Worm (Caenorhabditis elegans) whole organism, early embryonic: Measurements from ENCODE around the gene npr-41.

ENCODE experiments used
- B0310.2 ChIP-seq: sonication (generic microtip); optimal IDR thresholded peaks from 2 replicates; lab custom pipeline; 2016; ENCODE audit warnings: mild to moderate bottlenecking, missing genetic modification characterization, missing compliant biosample characterization
- F13C5.2 ChIP-seq: sonication (generic microtip); optimal IDR thresholded peaks from 2 replicates; lab custom pipeline; 2017; ENCODE audit warnings: mild to moderate bottlenecking, missing genetic modification characterization, inconsistent platforms, missing compliant biosample characterization
- aly-1 ChIP-seq: sonication (generic microtip); optimal IDR thresholded peaks from 2 replicates; lab custom pipeline; 2016; ENCODE audit warnings: missing genetic modification characterization, missing compliant biosample characterization
- ama-1 ChIP-seq: fragments of 150-350 bp; optimal IDR thresholded peaks from 2 replicates; lab custom pipeline; 2014
- ceh-13 ChIP-seq: fragments of 200-800 bp; sonication (Bioruptor generic); optimal IDR thresholded peaks from 2 replicates; lab custom pipeline; 2018; ENCODE audit warnings: mild to moderate bottlenecking, missing genetic modification characterization, missing compliant biosample characterization
- ets-7 ChIP-seq: sonication (generic microtip); optimal IDR thresholded peaks from 2 replicates; lab custom pipeline; 2016; ENCODE audit warnings: missing genotype, missing genetic modification characterization, missing compliant biosample characterization
- hmbx-1 ChIP-seq: sonication (generic microtip); optimal IDR thresholded peaks from 2 replicates; lab custom pipeline; 2016; ENCODE audit warnings: mild to moderate bottlenecking, missing genetic modification characterization, missing compliant biosample characterization
- pes-1 ChIP-seq: fragments of 200-800 bp; sonication (Bioruptor generic); IDR thresholded peaks from 2 replicates; pipeline ENCODE4 v1.3.6; 2022; ENCODE audit warnings: missing genetic modification reagents, missing genetic modification characterization, missing compliant biosample characterization
- scrt-1 ChIP-seq: fragments of 200-800 bp; sonication (Bioruptor generic); IDR thresholded peaks from 2 replicates; pipeline ENCODE4 v1.3.6; 2022; ENCODE audit warnings: missing genetic modification characterization, missing compliant biosample characterization
- tbx-11 ChIP-seq: fragments of 200-800 bp; sonication (Bioruptor generic); IDR thresholded peaks from 2 replicates; pipeline ENCODE4 v1.3.6; 2022; ENCODE audit warnings: missing genetic modification characterization, missing compliant biosample characterization
- tra-4 ChIP-seq: sonication (generic microtip); optimal IDR thresholded peaks from 2 replicates; lab custom pipeline; 2017; ENCODE audit warnings: missing genetic modification characterization, missing compliant biosample characterization

DNA sequence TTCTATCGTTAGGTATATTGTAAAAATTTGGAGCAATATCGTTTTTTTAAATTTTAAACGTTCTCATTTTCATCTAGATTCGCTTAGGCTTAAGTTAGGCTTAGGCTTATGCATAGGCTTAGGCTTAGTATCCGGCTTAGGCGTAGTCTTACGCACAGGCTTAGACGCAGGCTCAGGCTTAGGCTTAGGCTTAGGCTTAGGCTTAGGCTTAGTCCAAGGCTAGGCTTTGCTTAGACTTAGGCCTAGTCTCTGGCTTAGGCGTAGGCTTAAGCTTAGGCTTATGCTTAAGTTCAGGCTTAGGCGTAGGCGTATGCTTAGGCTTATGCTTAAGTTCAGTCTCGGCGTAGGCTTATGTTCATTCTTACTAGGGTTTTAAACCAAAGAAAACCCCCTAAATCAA is 6.7 kb upstream of the npr-41 start:
- TF ChIP-seq ama-1 (lab: Kevin White, UChicago) (no peak), B0310.2 (no peak), ceh-13 (no peak), tbx-11 (no peak), F13C5.2 (no peak), aly-1 (tag; lab: Kevin White, UChicago) (no peak), tra-4 (tag; lab: Kevin White, UChicago) (no peak), scrt-1 (GFP tag; lab: Robert Waterston, UW) (0 out of 2 replicates have a peak, but pooled peaks have one; percentile 37), ets-7 (tag; lab: Kevin White, UChicago) (no peak), pes-1 (no peak), hmbx-1 (tag; lab: Kevin White, UChicago) (no peak)
